Worm (Caenorhabditis elegans): ENCODE measurements around the gene F52E1.2.

DNA sequence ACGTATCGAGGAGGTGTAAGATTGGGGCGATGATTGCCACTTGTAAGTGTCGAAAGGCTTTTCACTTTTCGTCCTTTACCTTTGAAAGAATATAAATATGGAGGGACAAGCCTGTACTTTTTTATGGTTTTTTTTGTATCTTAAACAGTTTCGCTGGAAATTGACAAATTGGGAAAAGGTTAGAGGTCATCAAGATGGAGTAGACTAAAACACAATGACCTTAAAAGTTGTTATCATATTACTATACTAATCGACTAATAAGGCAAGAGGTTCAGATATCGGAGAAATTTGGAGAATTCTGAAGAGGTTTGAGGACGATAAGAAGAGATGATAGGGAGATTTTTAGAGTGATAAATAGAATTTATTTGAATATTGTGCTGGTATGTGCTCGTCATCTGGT, 4.2 kb upstream of the F52E1.2 start:
- no peak for TF ChIP-seq ceh-82 (tag; optimal IDR thresholded peaks at IDR 0.05)
- no peak for TF ChIP-seq hlh-17 (GFP tag; optimal IDR thresholded peaks at IDR 0.05; ENCODE audit: borderline replicate concordance)
